Worm (Caenorhabditis elegans): ENCODE results near the gene F40F8.1.
"Not testable (repeated sequence)": the region's sequence is repeated elsewhere in the genome, so short reads cannot be mapped to it uniquely, and the experiment has no call there.

Gene F40F8.1

DNA sequence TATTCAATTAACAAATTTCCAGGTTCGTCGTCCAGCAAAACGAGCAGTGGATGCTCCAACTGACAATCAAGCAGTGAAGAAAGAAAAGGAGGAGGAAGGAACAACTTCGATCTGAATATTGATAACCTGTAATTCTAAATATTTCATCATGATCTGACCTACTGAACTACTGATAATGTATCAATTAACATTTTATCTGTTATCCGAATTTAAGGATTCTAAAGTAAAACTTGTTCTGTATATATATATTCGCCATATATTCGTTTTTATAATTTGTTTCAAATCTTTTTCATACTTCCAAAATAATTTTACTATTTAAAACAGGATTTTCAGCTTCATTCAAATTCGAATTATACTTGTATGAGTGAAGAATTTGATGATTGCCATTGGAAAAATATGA lies 19.6 kb upstream of the F40F8.1 start, which contains the start of gene apc-17:
Gene apc-17, plus strand, starts transcription at position 301 of the 400 bp plus-strand sequence.
- TF ChIP-seq elt-2 (tag; optimal IDR thresholded peaks at IDR 0.05) = no peak
- no peak for TF ChIP-seq pax-1 (tag; optimal IDR thresholded peaks at IDR 0.05)
- TF ChIP-seq ceh-22 (tag; optimal IDR thresholded peaks at IDR 0.05) = no peak
- TF ChIP-seq fkh-10 (GFP tag; optimal IDR thresholded peaks at IDR 0.05) = no peak
- no peak for TF ChIP-seq pqm-1 (tag; optimal IDR thresholded peaks at IDR 0.05)
- no peak for TF ChIP-seq ceh-34 (tag; optimal IDR thresholded peaks at IDR 0.05)
- TF ChIP-seq ceh-45 (GFP tag; IDR thresholded peaks at IDR 0.05) = no peak
- TF ChIP-seq nhr-11 (tag; optimal IDR thresholded peaks at IDR 0.05) = no peak
- TF ChIP-seq unc-86 (tag; optimal IDR thresholded peaks at IDR 0.05) = no peak

DNA sequence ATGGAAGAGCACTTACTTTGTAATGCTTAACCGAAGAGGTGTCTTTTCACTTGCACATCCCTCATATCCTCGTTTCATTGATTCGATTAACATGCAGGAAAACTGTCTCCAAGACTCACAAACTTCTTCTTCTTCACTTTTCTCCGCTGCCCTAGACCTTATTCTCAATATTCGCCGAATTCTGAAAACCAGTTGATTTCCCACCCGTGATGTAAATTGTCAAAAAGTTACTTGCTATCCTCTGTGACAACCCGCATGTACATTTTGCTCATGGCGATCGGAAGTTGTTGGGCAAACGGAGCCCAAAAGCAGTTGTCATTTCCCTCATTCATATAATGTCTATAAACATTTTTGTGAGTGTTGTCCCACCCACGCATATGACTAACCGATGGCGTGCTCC lies 17.0 kb upstream of the F40F8.1 start:
- TF ChIP-seq pha-4 (tag; optimal IDR thresholded peaks at IDR 0.05) (no peak), K02D7.2 (tag; optimal IDR thresholded peaks at IDR 0.05) (no peak)

DNA sequence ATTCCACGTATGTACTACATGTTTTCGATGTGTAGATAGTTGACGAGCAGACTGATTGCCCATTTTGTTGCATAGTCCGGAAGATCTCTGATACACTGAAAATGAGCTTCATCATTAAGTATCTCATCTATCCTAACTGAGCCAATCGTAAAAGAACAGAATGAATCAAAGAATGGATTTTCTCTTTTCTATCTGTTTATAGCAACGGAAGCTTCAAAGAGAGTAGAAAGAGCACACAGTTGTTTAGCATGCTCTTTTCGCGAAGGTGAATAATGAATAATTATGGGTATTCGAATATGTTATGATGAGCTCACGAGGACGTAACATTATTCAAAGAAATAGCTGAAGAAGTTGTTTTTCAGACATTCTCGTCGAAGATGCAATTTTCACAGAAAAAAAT lies 16.4 kb upstream of the F40F8.1 start, which contains the start of gene glb-4:
Gene glb-4, minus strand, starts transcription at position 101 of the 400 bp plus-strand sequence.
- no peak for TF ChIP-seq ama-1 (optimal IDR thresholded peaks at IDR 0.05)
- TF ChIP-seq ceh-19 (GFP tag; optimal IDR thresholded peaks at IDR 0.05) = no peak
- TF ChIP-seq rnt-1 (tag; optimal IDR thresholded peaks at IDR 0.05) = no peak
- no peak for TF ChIP-seq che-1 (tag; optimal IDR thresholded peaks at IDR 0.05)
- TF ChIP-seq ref-2 (tag; optimal IDR thresholded peaks at IDR 0.05) = no peak
- no peak for TF ChIP-seq ceh-45 (GFP tag; IDR thresholded peaks at IDR 0.05)
- no peak for TF ChIP-seq C38D4.7 (GFP tag; optimal IDR thresholded peaks at IDR 0.05)
- no peak for TF ChIP-seq tbx-2 (tag; optimal IDR thresholded peaks at IDR 0.05)
- TF ChIP-seq ceh-30 (tag; optimal IDR thresholded peaks at IDR 0.05) = no peak

DNA sequence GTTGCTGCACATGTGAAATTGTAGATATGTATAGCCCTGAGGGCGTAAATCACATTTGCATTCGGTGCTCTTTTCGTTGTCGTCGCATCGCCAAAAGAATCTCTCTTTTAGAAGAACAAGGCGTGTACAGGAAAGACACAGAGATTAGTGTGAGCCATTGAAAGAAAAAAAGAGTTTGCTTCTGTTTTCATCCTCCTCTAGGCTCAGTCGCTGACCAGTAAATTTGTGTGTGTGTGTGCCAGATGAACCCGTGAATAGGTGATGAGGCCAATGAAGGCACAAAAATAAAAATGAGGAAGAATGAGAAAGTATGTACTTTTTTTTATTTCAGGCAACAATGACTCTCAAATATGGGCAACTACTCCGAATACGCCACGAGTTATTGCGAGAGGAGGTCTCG lies 15.0 kb upstream of the F40F8.1 start, which contains the start of gene mat-2:
Gene mat-2, plus strand, starts transcription at position 301 of the 400 bp plus-strand sequence.
- TF ChIP-seq ceh-34 (tag; optimal IDR thresholded peaks at IDR 0.05) (no peak), T23F11.4 (GFP tag; optimal IDR thresholded peaks at IDR 0.05) (no peak), K02D7.2 (tag; optimal IDR thresholded peaks at IDR 0.05) (no peak), hlh-13 (GFP tag; optimal IDR thresholded peaks at IDR 0.05) (no peak), Y22D7AL.16 (tag; optimal IDR thresholded peaks at IDR 0.05) (no peak), ceh-14 (tag; optimal IDR thresholded peaks at IDR 0.05) (no peak), madf-2 (tag; optimal IDR thresholded peaks at IDR 0.05) (no peak), C38D4.7 (GFP tag; optimal IDR thresholded peaks at IDR 0.05) (no peak), unc-42 (tag; optimal IDR thresholded peaks at IDR 0.05) (no peak), ceh-48 (tag; optimal IDR thresholded peaks at IDR 0.05) (no peak), rnt-1 (tag; optimal IDR thresholded peaks at IDR 0.05) (no peak), ets-4 (tag; optimal IDR thresholded peaks at IDR 0.05) (no peak), pros-1 (tag; optimal IDR thresholded peaks at IDR 0.05) (no peak), ttx-3 (tag; optimal IDR thresholded peaks at IDR 0.05) (no peak), npax-4 (tag; optimal IDR thresholded peaks at IDR 0.05) (no peak), ceh-45 (GFP tag; IDR thresholded peaks at IDR 0.05) (no peak), nfya-1 (tag; optimal IDR thresholded peaks at IDR 0.05) (no peak), pha-2 (tag; optimal IDR thresholded peaks at IDR 0.05) (no peak), pax-1 (tag; optimal IDR thresholded peaks at IDR 0.05) (no peak)

DNA sequence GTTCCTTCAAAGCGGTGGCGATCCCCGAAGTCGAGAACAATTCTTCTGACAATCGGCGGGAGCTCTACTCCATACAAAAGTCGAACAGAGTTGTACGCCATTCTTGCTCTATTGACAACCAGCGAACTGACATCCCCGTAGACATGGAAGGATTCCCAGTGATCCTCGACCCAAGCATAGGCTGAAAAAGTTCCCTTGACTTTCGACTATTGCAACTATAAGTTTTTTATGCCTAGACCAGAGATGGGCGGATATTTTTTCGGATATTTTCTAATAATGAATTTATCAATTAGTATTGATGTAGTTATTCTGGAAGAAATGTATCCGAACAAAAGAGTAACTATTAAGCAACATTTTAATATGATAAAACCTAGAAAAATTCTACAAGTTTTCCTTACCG lies 5.7 kb upstream of the F40F8.1 start, which contains the start of gene W10C6.2:
Gene W10C6.2, minus strand, starts transcription at position 101 of the 400 bp plus-strand sequence.
- not testable (repeated sequence) for TF ChIP-seq nhr-232 (tag; optimal IDR thresholded peaks at IDR 0.05); syd-9 (tag; optimal IDR thresholded peaks at IDR 0.05); sox-2 (GFP tag; IDR thresholded peaks at IDR 0.05)

Measured in whole organism, late embryonic.